Fruit fly (Drosophila melanogaster): ENCODE measurements around the gene Tom70.

DNA sequence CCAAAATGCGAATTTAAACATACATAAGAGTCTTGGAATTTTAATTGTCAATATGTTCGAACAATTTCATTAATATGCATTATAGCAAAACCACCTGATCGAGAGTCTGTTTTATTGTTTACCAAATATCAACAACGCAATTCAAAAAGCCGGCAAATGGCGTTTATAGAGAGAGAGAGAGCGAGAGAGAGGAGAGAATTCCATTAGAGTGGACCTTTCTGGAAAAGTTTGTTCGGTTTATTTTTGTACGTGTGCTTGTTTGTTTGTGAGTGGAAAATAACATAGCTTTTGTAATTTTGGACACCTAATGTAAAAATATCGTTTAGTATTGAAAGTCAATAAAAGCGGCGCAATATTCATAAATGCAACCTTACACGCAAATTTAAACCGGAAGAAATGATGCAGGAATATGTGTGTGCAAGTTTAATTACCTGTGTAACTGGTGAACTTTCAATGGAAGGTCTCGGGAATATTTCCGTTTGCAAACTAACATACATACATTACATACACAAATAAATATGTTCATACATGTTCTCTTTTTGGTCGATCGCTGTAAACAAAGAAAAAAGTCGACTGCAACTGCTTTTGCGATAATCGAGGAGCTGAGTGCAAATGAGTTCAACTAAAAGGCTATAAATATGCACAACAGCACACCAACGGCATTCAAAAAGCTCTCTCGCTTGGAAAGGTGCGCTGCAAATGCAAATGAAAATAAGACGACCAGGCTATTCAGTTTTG, 6.5 kb upstream of the Tom70 start, which contains the start of gene CG6785:
- TF ChIP-seq CG8478 (optimal IDR thresholded peaks at IDR 0.05) (no peak), CTCF (optimal IDR thresholded peaks at IDR 0.05) (no peak)

All from S2 (cell line).